Worm (Caenorhabditis elegans) whole organism, late embryonic: Measurements from ENCODE around the gene rom-1.
A peak's percentile ranks its signal among the peaks of the same experiment; 100 is the strongest.

Source experiments
- C08G9.2 ChIP-seq: sonication (generic microtip); optimal IDR thresholded peaks from 2 replicates; lab custom pipeline; 2016; ENCODE audit warnings: mild to moderate bottlenecking, missing genetic modification characterization, moderate library complexity, missing compliant biosample characterization
- C38D4.7 ChIP-seq: fragments of 200-800 bp; sonication (Bioruptor generic); optimal IDR thresholded peaks from 2 replicates; lab custom pipeline; 2018; ENCODE audit warnings: mild to moderate bottlenecking, missing genetic modification characterization, moderate library complexity, missing compliant biosample characterization
- K02D7.2 ChIP-seq: sonication (generic microtip); optimal IDR thresholded peaks from 2 replicates; lab custom pipeline; 2017; ENCODE audit warnings: mild to moderate bottlenecking, missing genetic modification characterization, missing compliant biosample characterization
- K09A11.1 ChIP-seq: sonication (generic microtip); optimal IDR thresholded peaks from 2 replicates; lab custom pipeline; 2017; ENCODE audit warnings: antibody characterized with exemption, mild to moderate bottlenecking, missing genetic modification characterization, missing compliant biosample characterization; ENCODE audit not compliant: insufficient read depth
- ahr-1 ChIP-seq: sonication (generic microtip); optimal IDR thresholded peaks from 2 replicates; lab custom pipeline; 2016; ENCODE audit warnings: missing genetic modification characterization, missing compliant biosample characterization
- ceh-18 ChIP-seq: sonication (generic microtip); optimal IDR thresholded peaks from 2 replicates; lab custom pipeline; 2016; ENCODE audit warnings: missing genetic modification characterization, missing compliant biosample characterization
- ceh-19 ChIP-seq: fragments of 200-800 bp; sonication (Bioruptor generic); optimal IDR thresholded peaks from 2 replicates; lab custom pipeline; 2018; ENCODE audit warnings: mild to moderate bottlenecking, missing genetic modification characterization, missing compliant biosample characterization
- ceh-24 ChIP-seq: sonication (generic microtip); optimal IDR thresholded peaks from 2 replicates; lab custom pipeline; 2016; ENCODE audit warnings: mild to moderate bottlenecking, missing genetic modification characterization, missing compliant biosample characterization
- ceh-30 ChIP-seq: fragments of 150-350 bp; optimal IDR thresholded peaks from 2 replicates; lab custom pipeline; 2014; ENCODE audit warnings: missing biosample characterization, missing genetic modification characterization
- ceh-34 ChIP-seq: sonication (generic microtip); optimal IDR thresholded peaks from 2 replicates; lab custom pipeline; 2016; ENCODE audit warnings: mild to moderate bottlenecking, missing genetic modification characterization, missing compliant biosample characterization
- ceh-48 ChIP-seq: sonication (generic microtip); optimal IDR thresholded peaks from 2 replicates; lab custom pipeline; 2016; ENCODE audit warnings: missing genetic modification characterization, inconsistent platforms, missing compliant biosample characterization
- ceh-6 ChIP-seq: fragments of 200-800 bp; sonication (Bioruptor generic); optimal IDR thresholded peaks from 2 replicates; lab custom pipeline; 2018; ENCODE audit warnings: mild to moderate bottlenecking, missing genetic modification characterization, missing compliant biosample characterization
- ceh-9 ChIP-seq: sonication (generic microtip); optimal IDR thresholded peaks from 2 replicates; lab custom pipeline; 2016; ENCODE audit warnings: mild to moderate bottlenecking, missing genetic modification characterization, inconsistent platforms, missing compliant biosample characterization
- che-1 ChIP-seq: sonication (generic microtip); optimal IDR thresholded peaks from 2 replicates; lab custom pipeline; 2016; ENCODE audit warnings: mild to moderate bottlenecking, missing genetic modification characterization, missing compliant biosample characterization
- dve-1 ChIP-seq: sonication (generic microtip); optimal IDR thresholded peaks from 2 replicates; lab custom pipeline; 2017; ENCODE audit warnings: antibody characterized with exemption, mild to moderate bottlenecking, missing genetic modification characterization, missing compliant biosample characterization
- elt-2 ChIP-seq: sonication (generic microtip); optimal IDR thresholded peaks from 2 replicates; lab custom pipeline; 2016; ENCODE audit warnings: missing genetic modification reagents, missing genetic modification characterization, missing compliant biosample characterization
- elt-4 ChIP-seq: sonication (generic microtip); optimal IDR thresholded peaks from 2 replicates; lab custom pipeline; 2016; ENCODE audit warnings: missing genetic modification characterization, missing compliant biosample characterization
- eyg-1 ChIP-seq: sonication (generic microtip); optimal IDR thresholded peaks from 2 replicates; lab custom pipeline; 2016; ENCODE audit warnings: missing genotype, missing genetic modification characterization, missing compliant biosample characterization
- gmeb-2 ChIP-seq: sonication (generic microtip); optimal IDR thresholded peaks from 2 replicates; lab custom pipeline; 2016; ENCODE audit warnings: missing genetic modification characterization, inconsistent platforms, missing compliant biosample characterization
- hlh-13 ChIP-seq: fragments of 200-800 bp; sonication (Bioruptor generic); optimal IDR thresholded peaks from 2 replicates; lab custom pipeline; 2018; ENCODE audit warnings: mild to moderate bottlenecking, missing genetic modification characterization, missing compliant biosample characterization
- hlh-15 ChIP-seq: sonication (generic microtip); optimal IDR thresholded peaks from 2 replicates; lab custom pipeline; 2016; ENCODE audit warnings: missing genetic modification characterization, missing compliant biosample characterization
- hlh-6 ChIP-seq: sonication (generic microtip); optimal IDR thresholded peaks from 2 replicates; lab custom pipeline; 2016; ENCODE audit warnings: missing genotype, missing genetic modification characterization, missing compliant biosample characterization
- nfya-1 ChIP-seq: sonication (generic microtip); optimal IDR thresholded peaks from 2 replicates; lab custom pipeline; 2017; ENCODE audit warnings: missing genetic modification characterization, mild to moderate bottlenecking, missing compliant biosample characterization, antibody characterized with exemption, moderate library complexity
- nhr-232 ChIP-seq: sonication (generic microtip); optimal IDR thresholded peaks from 2 replicates; lab custom pipeline; 2016; ENCODE audit warnings: missing genetic modification characterization, missing compliant biosample characterization
- npax-4 ChIP-seq: sonication (generic microtip); optimal IDR thresholded peaks from 2 replicates; lab custom pipeline; 2016; ENCODE audit warnings: missing genetic modification characterization, missing compliant biosample characterization
- pag-3 ChIP-seq: sonication (generic microtip); optimal IDR thresholded peaks from 2 replicates; lab custom pipeline; 2016; ENCODE audit warnings: missing compliant biosample characterization, missing genetic modification characterization, borderline replicate concordance
- pax-1 ChIP-seq: fragments of 150-350 bp; optimal IDR thresholded peaks from 2 replicates; lab custom pipeline; 2014; ENCODE audit warnings: missing biosample characterization, missing genetic modification characterization
- sdc-2 ChIP-seq: sonication (generic microtip); optimal IDR thresholded peaks from 2 replicates; lab custom pipeline; 2016; ENCODE audit warnings: missing genotype, missing genetic modification characterization, missing compliant biosample characterization
- unc-3 ChIP-seq, 2 experiments: fragments of 200-800 bp in 1 of 2; sonication (Bioruptor generic) in 1 of 2; sonication (generic microtip) in 1 of 2; conservative IDR thresholded peaks in 1 of 2; optimal IDR thresholded peaks in 1 of 2; 2 replicates each; pipeline versions ENCODE4 v1.3.6 to Lab custom; 2016 to 2022; ENCODE audit warnings: missing compliant biosample characterization in 2 of 2, missing genetic modification characterization in 2 of 2, missing genetic modification reagents in 1 of 2
- unc-55 ChIP-seq: sonication (generic microtip); optimal IDR thresholded peaks from 2 replicates; lab custom pipeline; 2017; ENCODE audit warnings: missing biosample characterization, missing genetic modification reagents, missing genetic modification characterization
- unc-86 ChIP-seq: sonication (generic microtip); optimal IDR thresholded peaks from 2 replicates; lab custom pipeline; 2016; ENCODE audit warnings: missing genetic modification characterization, missing compliant biosample characterization
- zip-5 ChIP-seq: sonication (generic microtip); optimal IDR thresholded peaks from 2 replicates; lab custom pipeline; 2016; ENCODE audit warnings: missing genetic modification characterization, missing compliant biosample characterization
- ztf-16 ChIP-seq: sonication (generic microtip); optimal IDR thresholded peaks from 2 replicates; lab custom pipeline; 2017; ENCODE audit warnings: missing genetic modification characterization, missing compliant biosample characterization

The rom-1 gene

ce11 chrIII:4951210-4951609 lies 44.2 kb downstream of the rom-1 start:
- no peak for TF ChIP-seq hlh-15
- TF ChIP-seq ceh-24 (tag; lab: Kevin White, UChicago), result no peak
- TF ChIP-seq elt-4 (tag; lab: Kevin White, UChicago), result peak; percentile 20
- no peak for TF ChIP-seq unc-3 (GFP tag; conservative IDR thresholded peaks at IDR 0.05; lab: Robert Waterston, UW)
- TF ChIP-seq unc-3 (tag; optimal IDR thresholded peaks at IDR 0.05; lab: Kevin White, UChicago), result no peak

ce11 chrIII:4951824-4952223 lies 44.8 kb downstream of the rom-1 start, which contains the start of gene flh-2:
Gene flh-2 (plus strand): TSS chrIII:4952124.
- TF ChIP-seq ceh-34 (no peak), hlh-15 (no peak), gmeb-2 (tag; lab: Kevin White, UChicago) (no peak), ceh-24 (tag; lab: Kevin White, UChicago) (no peak), zip-5 (tag; lab: Kevin White, UChicago) (no peak), npax-4 (no peak), dve-1 (no peak), pax-1 (tag; lab: Kevin White, UChicago) (no peak), hlh-6 (tag; lab: Kevin White, UChicago) (no peak), elt-2 (no peak), ceh-30 (no peak), ceh-6 (GFP tag; lab: Kevin White, UChicago) (no peak), sdc-2 (tag; lab: Kevin White, UChicago) (no peak), hlh-13 (GFP tag; lab: Kevin White, UChicago) (no peak), ceh-19 (GFP tag; lab: Kevin White, UChicago) (no peak), K09A11.1 (tag; lab: Kevin White, UChicago) (no peak)
- TF ChIP-seq, all 69 proteins: peak for 0

- TF ChIP-seq hlh-13 (GFP tag; lab: Kevin White, UChicago), result no peak
- TF ChIP-seq eyg-1 (tag; lab: Kevin White, UChicago), result no peak
- TF ChIP-seq nfya-1 (tag; lab: Kevin White, UChicago), result peak; percentile 90
Observed at ce11 chrIII:4952970-4953369, 46.0 kb downstream of the rom-1 start.

ce11 chrIII:4956566-4956965 lies 49.6 kb downstream of the rom-1 start, which contains the start of gene C26E6.1:
Gene C26E6.1 (plus strand): TSS chrIII:4956866.
- TF ChIP-seq ceh-30 (no peak), ceh-18 (no peak), che-1 (tag; lab: Kevin White, UChicago) (no peak), nhr-232 (tag; lab: Kevin White, UChicago) (no peak), unc-86 (tag; lab: Kevin White, UChicago) (no peak), C08G9.2 (tag; lab: Kevin White, UChicago) (no peak), unc-3 (GFP tag; conservative IDR thresholded peaks at IDR 0.05; lab: Robert Waterston, UW) (no peak), unc-3 (tag; optimal IDR thresholded peaks at IDR 0.05; lab: Kevin White, UChicago) (no peak), ceh-9 (tag; lab: Kevin White, UChicago) (no peak), C38D4.7 (GFP tag; lab: Kevin White, UChicago) (no peak), ahr-1 (tag; lab: Kevin White, UChicago) (no peak), pax-1 (tag; lab: Kevin White, UChicago) (no peak), unc-55 (no peak), pag-3 (tag; lab: Kevin White, UChicago) (no peak), K02D7.2 (tag; lab: Kevin White, UChicago) (no peak), ceh-48 (tag; lab: Kevin White, UChicago) (no peak), hlh-6 (tag; lab: Kevin White, UChicago) (no peak), ztf-16 (tag; lab: Kevin White, UChicago) (no peak), K09A11.1 (tag; lab: Kevin White, UChicago) (no peak), gmeb-2 (tag; lab: Kevin White, UChicago) (no peak)
